Fruit fly (Drosophila melanogaster): ENCODE results near the gene bwa.

bwa gene

dm6 chr2L:20097773-20098172, 31.6 kb downstream of the bwa start:
- TF ChIP-seq tj (GFP tag; optimal IDR thresholded peaks at IDR 0.05): no peak
- TF ChIP-seq kay (GFP tag; ENCODE audit: borderline replicate concordance): no peak
- TF ChIP-seq cic (GFP tag; optimal IDR thresholded peaks at IDR 0.05): no peak
- TF ChIP-seq CG12768 (GFP tag; optimal IDR thresholded peaks at IDR 0.05): peak; percentile 21
- no peak for TF ChIP-seq pad (GFP tag; optimal IDR thresholded peaks at IDR 0.05)
- peak; percentile 60 for TF ChIP-seq Mnt (GFP tag; optimal IDR thresholded peaks at IDR 0.05)

DNA sequence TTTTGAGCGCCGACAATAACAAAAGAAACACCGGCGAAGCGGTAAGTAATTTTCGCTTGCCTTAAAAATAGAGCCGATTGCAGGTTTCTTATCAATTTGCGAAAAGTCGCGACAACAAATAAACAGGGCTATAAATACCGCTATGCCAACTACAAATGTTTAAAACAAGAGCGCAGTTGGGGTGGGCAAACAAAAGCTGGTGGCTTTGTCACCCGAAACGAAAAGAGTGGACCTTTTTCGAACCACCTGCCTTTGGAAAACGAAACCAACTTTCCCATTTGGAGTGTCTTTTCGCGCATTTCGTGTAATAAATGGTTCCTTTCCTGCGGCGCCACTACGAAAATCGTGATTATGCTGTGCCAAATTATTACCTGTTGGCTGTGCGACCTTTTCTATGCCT, 32.0 kb downstream of the bwa start:
- TF ChIP-seq Mnt (GFP tag; optimal IDR thresholded peaks at IDR 0.05) (no peak), Clk (GFP tag; optimal IDR thresholded peaks at IDR 0.05) (no peak), tj (GFP tag; optimal IDR thresholded peaks at IDR 0.05) (peak; percentile 11), ovo (GFP tag; optimal IDR thresholded peaks at IDR 0.05) (no peak), pad (GFP tag; optimal IDR thresholded peaks at IDR 0.05) (no peak), CG7045 (GFP tag; optimal IDR thresholded peaks at IDR 0.05) (no peak), cnc (optimal IDR thresholded peaks at IDR 0.05) (no peak), Crg-1 (GFP tag; optimal IDR thresholded peaks at IDR 0.05) (no peak), CG7101 (tag; optimal IDR thresholded peaks at IDR 0.05) (peak; percentile 71), kay (GFP tag; ENCODE audit: borderline replicate concordance) (no peak), cic (GFP tag; optimal IDR thresholded peaks at IDR 0.05) (peak; percentile 72), bab1 (GFP tag; optimal IDR thresholded peaks at IDR 0.05) (no peak), Hr96 (GFP tag; optimal IDR thresholded peaks at IDR 0.05) (peak; percentile 1), CG11617 (GFP tag; optimal IDR thresholded peaks at IDR 0.05) (peak; percentile 37), CG5204 (GFP tag; optimal IDR thresholded peaks at IDR 0.05) (no peak), CG33017 (tag; optimal IDR thresholded peaks at IDR 0.05) (no peak), toe (GFP tag; optimal IDR thresholded peaks at IDR 0.05) (peak; percentile 9), CG14711 (tag; optimal IDR thresholded peaks at IDR 0.05) (no peak), CG12768 (GFP tag; optimal IDR thresholded peaks at IDR 0.05) (peak; percentile 9), CG1620 (GFP tag; optimal IDR thresholded peaks at IDR 0.05) (no peak)

dm6 chr2L:20104050-20104449, 37.9 kb downstream of the bwa start, which contains the start of gene CG13970:
Gene CG13970 (minus strand): TSS chr2L:20104150.
- TF ChIP-seq kay (GFP tag; ENCODE audit: borderline replicate concordance): peak; percentile 70
- TF ChIP-seq CG12768 (GFP tag; optimal IDR thresholded peaks at IDR 0.05): no peak

- TF ChIP-seq Mnt (GFP tag; optimal IDR thresholded peaks at IDR 0.05) (peak; percentile 11), Hr96 (GFP tag; optimal IDR thresholded peaks at IDR 0.05) (no peak), CG5204 (GFP tag; optimal IDR thresholded peaks at IDR 0.05) (no peak), tj (GFP tag; optimal IDR thresholded peaks at IDR 0.05) (no peak), ovo (GFP tag; optimal IDR thresholded peaks at IDR 0.05) (no peak), Crg-1 (GFP tag; optimal IDR thresholded peaks at IDR 0.05) (no peak), bab1 (GFP tag; optimal IDR thresholded peaks at IDR 0.05) (peak; percentile 36), CG1620 (GFP tag; optimal IDR thresholded peaks at IDR 0.05) (peak; percentile 41)
Measured at dm6 chr2L:20104526-20104925, 38.3 kb downstream of the bwa start.

- TF ChIP-seq CG7045 (GFP tag; optimal IDR thresholded peaks at IDR 0.05): no peak
- TF ChIP-seq CG12768 (GFP tag; optimal IDR thresholded peaks at IDR 0.05): no peak
- no peak for TF ChIP-seq cnc (optimal IDR thresholded peaks at IDR 0.05)
- TF ChIP-seq CG14711 (tag; optimal IDR thresholded peaks at IDR 0.05): no peak
- no peak for TF ChIP-seq toe (GFP tag; optimal IDR thresholded peaks at IDR 0.05)
- TF ChIP-seq bab1 (GFP tag; optimal IDR thresholded peaks at IDR 0.05): no peak
- peak; percentile 44 for TF ChIP-seq pad (GFP tag; optimal IDR thresholded peaks at IDR 0.05)
- no peak for TF ChIP-seq CG7101 (tag; optimal IDR thresholded peaks at IDR 0.05)
- TF ChIP-seq kay (GFP tag; ENCODE audit: borderline replicate concordance): no peak
- peak; percentile 31 for TF ChIP-seq CG1620 (GFP tag; optimal IDR thresholded peaks at IDR 0.05)
- TF ChIP-seq tj (GFP tag; optimal IDR thresholded peaks at IDR 0.05): no peak
- no peak for TF ChIP-seq Crg-1 (GFP tag; optimal IDR thresholded peaks at IDR 0.05)
- TF ChIP-seq ovo (GFP tag; optimal IDR thresholded peaks at IDR 0.05): no peak
- no peak for TF ChIP-seq CG11617 (GFP tag; optimal IDR thresholded peaks at IDR 0.05)
- TF ChIP-seq Clk (GFP tag; optimal IDR thresholded peaks at IDR 0.05): no peak
Measured at dm6 chr2L:20106595-20106994, 40.4 kb downstream of the bwa start.

DNA sequence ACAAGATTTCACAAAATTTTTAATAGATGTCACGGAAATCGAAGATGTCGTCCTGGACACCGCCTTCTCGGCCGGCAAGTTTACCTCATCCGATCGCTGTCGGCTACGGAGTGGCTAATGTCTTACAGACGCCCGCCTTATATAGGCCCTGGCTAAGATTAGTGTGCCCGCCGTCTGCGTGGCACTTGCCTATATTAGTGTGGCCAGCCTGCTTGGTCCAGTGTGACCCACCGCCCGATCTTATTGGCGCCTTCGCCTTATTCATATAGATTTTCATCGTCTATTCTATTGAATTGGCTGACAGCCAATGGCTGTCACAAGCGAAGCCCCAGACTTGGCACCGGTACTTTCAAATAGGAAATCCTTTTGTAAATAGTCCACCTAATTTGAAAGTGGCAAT, 49.7 kb downstream of the bwa start:
- no peak for TF ChIP-seq CG5204 (GFP tag; optimal IDR thresholded peaks at IDR 0.05)
- TF ChIP-seq CG12768 (GFP tag; optimal IDR thresholded peaks at IDR 0.05): no peak
- no peak for TF ChIP-seq Hr96 (GFP tag; optimal IDR thresholded peaks at IDR 0.05)
- TF ChIP-seq pad (GFP tag; optimal IDR thresholded peaks at IDR 0.05): no peak
- no peak for TF ChIP-seq CG11617 (GFP tag; optimal IDR thresholded peaks at IDR 0.05)
- TF ChIP-seq toe (GFP tag; optimal IDR thresholded peaks at IDR 0.05): no peak
- no peak for TF ChIP-seq CG7045 (GFP tag; optimal IDR thresholded peaks at IDR 0.05)
- TF ChIP-seq kay (GFP tag; ENCODE audit: borderline replicate concordance): no peak
- no peak for TF ChIP-seq Mnt (GFP tag; optimal IDR thresholded peaks at IDR 0.05)
- TF ChIP-seq bab1 (GFP tag; optimal IDR thresholded peaks at IDR 0.05): no peak
- no peak for TF ChIP-seq CG1620 (GFP tag; optimal IDR thresholded peaks at IDR 0.05)
- TF ChIP-seq cnc (optimal IDR thresholded peaks at IDR 0.05): no peak
- TF ChIP-seq CG7101 (tag; optimal IDR thresholded peaks at IDR 0.05): no peak
- TF ChIP-seq cic (GFP tag; optimal IDR thresholded peaks at IDR 0.05): no peak
- no peak for TF ChIP-seq Clk (GFP tag; optimal IDR thresholded peaks at IDR 0.05)
- TF ChIP-seq CG14711 (tag; optimal IDR thresholded peaks at IDR 0.05): no peak
- TF ChIP-seq Crg-1 (GFP tag; optimal IDR thresholded peaks at IDR 0.05): no peak
- TF ChIP-seq CG33017 (tag; optimal IDR thresholded peaks at IDR 0.05): no peak

dm6 chr2L:20117752-20118151, 51.6 kb downstream of the bwa start:
- TF ChIP-seq kay (GFP tag; ENCODE audit: borderline replicate concordance) (peak; percentile 25), CG33017 (tag; optimal IDR thresholded peaks at IDR 0.05) (no peak), cnc (optimal IDR thresholded peaks at IDR 0.05) (no peak)

Data from whole organism, adult.